Worm (Caenorhabditis elegans) whole organism, young adult: ENCODE measurements around the gene tat-2.

Experiments
- B0261.1 ChIP-seq: sonication (generic microtip); optimal IDR thresholded peaks from 2 replicates; lab custom pipeline; 2016; ENCODE audit warnings: mild to moderate bottlenecking, missing genetic modification characterization, moderate library complexity, missing compliant biosample characterization
- F49E8.2 ChIP-seq: sonication (generic microtip); optimal IDR thresholded peaks from 3 replicates; lab custom pipeline; 2017; ENCODE audit warnings: missing genetic modification characterization, mild to moderate bottlenecking, missing compliant biosample characterization, antibody characterized with exemption, moderate library complexity; ENCODE audit not compliant: insufficient read depth
- F52B5.7 ChIP-seq: sonication (generic microtip); optimal IDR thresholded peaks from 2 replicates; lab custom pipeline; 2016; ENCODE audit warnings: mild to moderate bottlenecking, missing genetic modification characterization, missing compliant biosample characterization
- F55B11.4 ChIP-seq: sonication (generic microtip); optimal IDR thresholded peaks from 2 replicates; lab custom pipeline; 2016; ENCODE audit warnings: missing compliant biosample characterization, missing genetic modification characterization, borderline replicate concordance; ENCODE audit not compliant: insufficient read depth
- F57A8.1 ChIP-seq: fragments of 200-800 bp; sonication (Bioruptor generic); optimal IDR thresholded peaks from 2 replicates; lab custom pipeline; 2018; ENCODE audit warnings: mild to moderate bottlenecking, missing genetic modification characterization, moderate library complexity, missing compliant biosample characterization
- F57C9.4 ChIP-seq: sonication (generic microtip); optimal IDR thresholded peaks from 2 replicates; lab custom pipeline; 2017; ENCODE audit warnings: mild to moderate bottlenecking, missing genetic modification characterization, missing compliant biosample characterization
- K12H6.12 ChIP-seq: fragments of 200-800 bp; sonication (Bioruptor generic); optimal IDR thresholded peaks from 2 replicates; lab custom pipeline; 2018; ENCODE audit warnings: mild to moderate bottlenecking, missing genetic modification characterization, missing compliant biosample characterization
- T07F8.4 ChIP-seq: sonication (generic microtip); optimal IDR thresholded peaks from 2 replicates; lab custom pipeline; 2016; ENCODE audit warnings: mild to moderate bottlenecking, missing genetic modification characterization, moderate library complexity, missing compliant biosample characterization
- ZK185.1 ChIP-seq: sonication (generic microtip); optimal IDR thresholded peaks from 2 replicates; lab custom pipeline; 2016; ENCODE audit warnings: mild to moderate bottlenecking, missing genetic modification characterization, missing compliant biosample characterization; ENCODE audit not compliant: poor library complexity, severe bottlenecking
- akir-1 ChIP-seq: fragments of 200-800 bp; sonication (Bioruptor generic); optimal IDR thresholded peaks from 2 replicates; lab custom pipeline; 2018; ENCODE audit warnings: mild to moderate bottlenecking, missing genetic modification characterization, moderate library complexity, missing compliant biosample characterization
- attf-5 ChIP-seq: fragments of 200-800 bp; sonication (Bioruptor generic); optimal IDR thresholded peaks from 2 replicates; lab custom pipeline; 2018; ENCODE audit warnings: mild to moderate bottlenecking, missing genetic modification characterization, missing compliant biosample characterization
- bed-1 ChIP-seq: fragments of 200-800 bp; sonication (Bioruptor generic); IDR thresholded peaks from 2 replicates; pipeline ENCODE4 v1.3.6; 2022; ENCODE audit warnings: missing genetic modification reagents, missing genetic modification characterization, missing compliant biosample characterization
- cebp-2 ChIP-seq: fragments of 200-800 bp; sonication (Bioruptor generic); IDR thresholded peaks from 2 replicates; pipeline ENCODE4 v1.3.6; 2022; ENCODE audit warnings: missing genetic modification characterization, missing compliant biosample characterization
- ceh-58 ChIP-seq: fragments of 200-800 bp; sonication (Bioruptor generic); IDR thresholded peaks from 2 replicates; pipeline ENCODE4 v1.3.6; 2022; ENCODE audit warnings: missing genetic modification characterization, missing compliant biosample characterization
- ceh-79 ChIP-seq: sonication (generic microtip); optimal IDR thresholded peaks from 2 replicates; lab custom pipeline; 2017; ENCODE audit warnings: mild to moderate bottlenecking, missing genetic modification characterization, missing compliant biosample characterization
- die-1 ChIP-seq: sonication (generic microtip); optimal IDR thresholded peaks from 2 replicates; lab custom pipeline; 2016; ENCODE audit warnings: missing genotype, mild to moderate bottlenecking, missing genetic modification characterization, missing compliant biosample characterization
- dpff-1 ChIP-seq: sonication (generic microtip); optimal IDR thresholded peaks from 2 replicates; lab custom pipeline; 2017; ENCODE audit warnings: mild to moderate bottlenecking, missing genetic modification characterization, missing compliant biosample characterization
- egl-44 ChIP-seq: fragments of 200-800 bp; sonication (Bioruptor generic); IDR thresholded peaks from 2 replicates; pipeline ENCODE4 v1.3.6; 2022; ENCODE audit warnings: missing genetic modification reagents, missing genetic modification characterization, missing compliant biosample characterization
- ekl-4 ChIP-seq: fragments of 200-800 bp; sonication (Bioruptor generic); IDR thresholded peaks from 2 replicates; pipeline ENCODE4 v1.3.6; 2022; ENCODE audit warnings: missing genetic modification reagents, missing genetic modification characterization, missing compliant biosample characterization
- hlh-12 ChIP-seq: sonication (generic microtip); optimal IDR thresholded peaks from 2 replicates; lab custom pipeline; 2016; ENCODE audit warnings: missing genetic modification characterization, missing compliant biosample characterization
- hmg-1.2 ChIP-seq: fragments of 200-800 bp; sonication (Bioruptor generic); IDR thresholded peaks from 2 replicates; pipeline ENCODE4 v1.3.6; 2022; ENCODE audit warnings: missing genetic modification reagents, missing genetic modification characterization, missing compliant biosample characterization
- hrde-1 ChIP-seq: sonication (generic microtip); optimal IDR thresholded peaks from 2 replicates; lab custom pipeline; 2016; ENCODE audit warnings: missing genetic modification characterization, mild to moderate bottlenecking, missing compliant biosample characterization, moderate library complexity, missing genotype, missing genetic modification reagents, borderline replicate concordance
- let-526 ChIP-seq: fragments of 200-800 bp; sonication (Bioruptor generic); IDR thresholded peaks from 2 replicates; pipeline ENCODE4 v1.3.6; 2022; ENCODE audit warnings: missing genetic modification reagents, missing genetic modification characterization, missing compliant biosample characterization
- lin-26 ChIP-seq: fragments of 200-800 bp; sonication (Bioruptor generic); IDR thresholded peaks from 2 replicates; pipeline ENCODE4 v1.3.6; 2022; ENCODE audit warnings: missing genetic modification reagents, missing genetic modification characterization, missing compliant biosample characterization
- lin-40 ChIP-seq: sonication (generic microtip); optimal IDR thresholded peaks from 2 replicates; lab custom pipeline; 2016; ENCODE audit warnings: missing genetic modification characterization, mild to moderate bottlenecking, missing compliant biosample characterization, missing genotype, missing genetic modification reagents
- lsy-27 ChIP-seq: sonication (generic microtip); optimal IDR thresholded peaks from 2 replicates; lab custom pipeline; 2017; ENCODE audit warnings: missing genetic modification characterization, mild to moderate bottlenecking, missing compliant biosample characterization, antibody characterized with exemption, missing genotype, borderline replicate concordance; ENCODE audit not compliant: insufficient read depth
- mcd-1 ChIP-seq: fragments of 200-800 bp; sonication (Bioruptor generic); IDR thresholded peaks from 2 replicates; pipeline ENCODE4 v1.3.6; 2022; ENCODE audit warnings: missing genetic modification reagents, missing genetic modification characterization, missing compliant biosample characterization
- nfya-1 ChIP-seq: sonication (generic microtip); optimal IDR thresholded peaks from 2 replicates; lab custom pipeline; 2017; ENCODE audit warnings: antibody characterized with exemption, missing compliant biosample characterization, missing genetic modification characterization, borderline replicate concordance; ENCODE audit not compliant: insufficient read depth
- nfya-2 ChIP-seq: fragments of 200-800 bp; sonication (Bioruptor generic); IDR thresholded peaks from 2 replicates; pipeline ENCODE4 v1.3.6; 2022; ENCODE audit warnings: missing genetic modification reagents, missing genetic modification characterization, missing compliant biosample characterization
- nfyb-1 ChIP-seq: fragments of 200-800 bp; sonication (Bioruptor generic); IDR thresholded peaks from 2 replicates; pipeline ENCODE4 v1.3.6; 2022; ENCODE audit warnings: missing genetic modification reagents, missing genetic modification characterization, missing compliant biosample characterization
- nhr-179 ChIP-seq: sonication (generic microtip); optimal IDR thresholded peaks from 2 replicates; lab custom pipeline; 2016; ENCODE audit warnings: mild to moderate bottlenecking, missing genetic modification characterization, missing compliant biosample characterization
- nhr-80 ChIP-seq: sonication (generic microtip); optimal IDR thresholded peaks from 2 replicates; lab custom pipeline; 2016; ENCODE audit warnings: missing genetic modification characterization, missing compliant biosample characterization
- rec-8 ChIP-seq, 2 experiments: sonication (generic microtip); optimal IDR thresholded peaks; 2 replicates each; lab custom pipeline; 2016; ENCODE audit warnings: mild to moderate bottlenecking in 2 of 2, missing genetic modification characterization in 2 of 2, missing genetic modification reagents in 2 of 2, missing genotype in 2 of 2, missing biosample characterization in 1 of 2, missing compliant biosample characterization in 1 of 2, moderate library complexity in 1 of 2
- rpc-1 ChIP-seq, 2 experiments: fragments of 150-350 bp in 1 of 2; sonication (generic microtip) in 1 of 2; optimal IDR thresholded peaks; 2 replicates each; lab custom pipeline; 2014 to 2018; ENCODE audit warnings: missing biosample characterization in 1 of 2, missing genetic modification characterization in 1 of 2, missing genetic modification reagents in 1 of 2, missing genotype in 1 of 2
- sea-2 ChIP-seq: fragments of 200-800 bp; sonication (Bioruptor generic); IDR thresholded peaks from 2 replicates; pipeline ENCODE4 v1.3.6; 2022; ENCODE audit warnings: missing genetic modification characterization, missing compliant biosample characterization
- snpc-1.1 ChIP-seq: sonication (generic microtip); optimal IDR thresholded peaks from 2 replicates; lab custom pipeline; 2017; ENCODE audit warnings: missing genetic modification characterization, mild to moderate bottlenecking, missing compliant biosample characterization, antibody characterized with exemption, moderate library complexity, missing genotype, missing genetic modification reagents; ENCODE audit not compliant: insufficient read depth
- somi-1 ChIP-seq: fragments of 200-800 bp; sonication (Bioruptor generic); optimal IDR thresholded peaks from 2 replicates; lab custom pipeline; 2018; ENCODE audit warnings: mild to moderate bottlenecking, missing genetic modification characterization, missing compliant biosample characterization
- unc-130 ChIP-seq: sonication (generic microtip); optimal IDR thresholded peaks from 2 replicates; lab custom pipeline; 2016; ENCODE audit warnings: missing genetic modification reagents, missing genetic modification characterization, missing compliant biosample characterization
- unc-62 ChIP-seq: fragments of 150-350 bp; optimal IDR thresholded peaks from 2 replicates; lab custom pipeline; 2014; ENCODE audit warnings: missing biosample characterization, missing genetic modification reagents, missing genetic modification characterization
- zim-3 ChIP-seq: sonication (generic microtip); optimal IDR thresholded peaks from 2 replicates; lab custom pipeline; 2017; ENCODE audit warnings: mild to moderate bottlenecking, missing genetic modification characterization, moderate library complexity, missing compliant biosample characterization
- ztf-18 ChIP-seq: sonication (generic microtip); optimal IDR thresholded peaks from 2 replicates; lab custom pipeline; 2016; ENCODE audit warnings: missing genotype, mild to moderate bottlenecking, missing genetic modification characterization, missing compliant biosample characterization
- ztf-25 ChIP-seq: fragments of 200-800 bp; sonication (Bioruptor generic); IDR thresholded peaks from 2 replicates; pipeline ENCODE4 v1.3.6; 2022; ENCODE audit warnings: missing genetic modification reagents, missing genetic modification characterization, missing compliant biosample characterization
- ztf-26 ChIP-seq: sonication (generic microtip); optimal IDR thresholded peaks from 2 replicates; lab custom pipeline; 2017; ENCODE audit warnings: missing genetic modification characterization, missing compliant biosample characterization
- ztf-6 ChIP-seq: fragments of 200-800 bp; sonication (Bioruptor generic); IDR thresholded peaks from 2 replicates; pipeline ENCODE4 v1.3.6; 2022; ENCODE audit warnings: missing genetic modification reagents, missing genetic modification characterization, missing compliant biosample characterization

The tat-2 gene

DNA sequence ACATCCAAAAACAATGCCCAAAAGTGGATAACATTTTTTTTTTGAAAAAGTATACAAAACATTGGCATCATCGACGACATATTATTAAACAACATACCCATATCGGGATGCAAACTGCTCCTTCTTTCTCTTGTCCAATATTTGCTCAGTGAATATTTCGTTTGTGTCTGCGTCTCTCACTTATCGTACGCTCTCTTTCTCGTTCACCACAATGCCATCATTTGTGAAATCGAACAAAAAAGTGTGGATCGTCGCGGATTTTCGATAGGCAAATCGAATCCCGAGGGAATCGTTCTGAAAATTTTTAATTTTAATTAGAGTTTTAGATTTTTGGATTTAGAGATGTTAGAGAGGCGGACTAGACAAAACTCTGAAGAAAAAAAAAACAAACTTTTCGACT is at the start of gene tat-2:
TSS of gene tat-2 (minus strand) at position 101 of the 400 bp plus-strand sequence.
- no peak for TF ChIP-seq ztf-18 (tag; lab: Kevin White, UChicago)
- no peak for TF ChIP-seq lin-26 (GFP tag; lab: Robert Waterston, UW)
- TF ChIP-seq die-1 (tag; lab: Kevin White, UChicago): no peak
- no peak for TF ChIP-seq T07F8.4
- no peak for TF ChIP-seq nfya-1 (tag; lab: Kevin White, UChicago)
- TF ChIP-seq dpff-1 (tag; lab: Kevin White, UChicago): no peak
- no peak for TF ChIP-seq nhr-80 (tag; lab: Kevin White, UChicago)
- TF ChIP-seq rpc-1 (optimal IDR thresholded peaks at IDR 0.05; lab: Kevin White, UChicago): no peak
- no peak for TF ChIP-seq rpc-1 (tag; optimal IDR thresholded peaks at IDR 0.05; lab: Kevin White, UChicago)
- no peak for TF ChIP-seq mcd-1 (GFP tag; lab: Robert Waterston, UW)
- TF ChIP-seq somi-1: no peak
- no peak for TF ChIP-seq K12H6.12 (tag; lab: Kevin White, UChicago)
- no peak for TF ChIP-seq B0261.1 (tag; lab: Kevin White, UChicago)
- no peak for TF ChIP-seq ztf-26 (tag; lab: Kevin White, UChicago)
- no peak for TF ChIP-seq F57C9.4 (tag; lab: Kevin White, UChicago)
- TF ChIP-seq ztf-25 (GFP tag; lab: Robert Waterston, UW): no peak

DNA sequence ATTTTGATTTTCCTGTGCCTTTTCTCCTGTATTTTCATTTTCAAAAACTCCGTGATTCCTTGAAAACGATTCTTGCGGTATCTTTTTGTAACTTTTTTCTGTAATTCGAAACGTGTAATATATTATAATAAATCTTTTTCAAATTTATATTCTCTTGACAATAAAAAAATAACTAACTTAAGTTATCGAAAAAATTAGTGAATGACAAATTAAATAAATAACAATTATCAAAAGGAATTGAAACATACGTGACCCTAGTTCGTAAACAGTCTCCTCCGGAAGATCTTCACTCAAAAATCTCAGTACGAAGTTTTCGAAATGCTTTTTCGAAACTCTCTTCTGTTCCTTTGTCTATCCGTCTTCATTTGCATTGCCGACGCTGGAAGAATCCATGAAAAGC is 43.9 kb upstream of the tat-2 start, which contains the start of gene T08B6.9:
TSS of gene T08B6.9 (plus strand) at position 301 of the 400 bp plus-strand sequence.
- TF ChIP-seq lsy-27 (no peak), F49E8.2 (tag; lab: Kevin White, UChicago) (no peak), zim-3 (no peak), hlh-12 (no peak), let-526 (GFP tag; lab: Robert Waterston, UW) (no peak), ekl-4 (no peak), F57A8.1 (no peak), nhr-179 (no peak), unc-130 (GFP tag; lab: Kevin White, UChicago) (no peak), F52B5.7 (tag; lab: Kevin White, UChicago) (no peak), unc-62 (no peak), attf-5 (no peak), nhr-80 (tag; lab: Kevin White, UChicago) (no peak), ZK185.1 (tag; lab: Kevin White, UChicago) (no peak), akir-1 (GFP tag; lab: Kevin White, UChicago) (no peak), ztf-6 (no peak), F57C9.4 (tag; lab: Kevin White, UChicago) (no peak)

DNA sequence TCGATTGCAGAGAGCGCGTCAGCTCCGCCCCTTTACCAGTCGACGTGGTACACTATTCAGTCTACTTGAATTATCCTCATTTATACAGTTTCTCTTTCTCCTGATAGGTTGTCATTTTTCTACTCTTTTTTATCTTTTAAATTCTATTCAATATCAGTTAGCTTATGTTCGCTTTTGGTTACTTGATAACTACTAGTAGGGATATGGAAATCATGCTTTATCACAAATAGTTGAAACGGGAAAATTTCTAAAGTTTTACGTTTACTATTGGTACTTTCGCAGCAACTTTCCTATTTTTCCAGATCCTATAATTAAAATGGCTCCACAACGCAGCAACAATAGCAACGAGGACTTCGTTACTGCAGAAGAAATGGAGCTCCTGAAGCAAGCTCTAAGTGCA is 42.9 kb upstream of the tat-2 start, which contains the start of gene sgnh-1:
TSS of gene sgnh-1 (plus strand) at position 301 of the 400 bp plus-strand sequence.
- TF ChIP-seq egl-44 (GFP tag; lab: Robert Waterston, UW) (no peak), rec-8 (tag; optimal IDR thresholded peaks at IDR 0.05; lab: Kevin White, UChicago) (no peak), snpc-1.1 (no peak), sea-2 (GFP tag; lab: Robert Waterston, UW) (no peak), hrde-1 (tag; lab: Kevin White, UChicago) (no peak), nfyb-1 (no peak), attf-5 (no peak), cebp-2 (GFP tag; lab: Robert Waterston, UW) (no peak), bed-1 (no peak), nfya-2 (no peak), F49E8.2 (tag; lab: Kevin White, UChicago) (no peak), dpff-1 (tag; lab: Kevin White, UChicago) (no peak), lin-40 (tag; lab: Kevin White, UChicago) (no peak), ceh-79 (no peak), F55B11.4 (tag; lab: Kevin White, UChicago) (no peak), ceh-58 (GFP tag; lab: Robert Waterston, UW) (no peak), akir-1 (GFP tag; lab: Kevin White, UChicago) (no peak), T07F8.4 (no peak), hmg-1.2 (no peak)
